Worm (Caenorhabditis elegans) whole organism, mixed stage, embryonic: Measurements from ENCODE around the gene fbxa-141.

Experiments
- M03D4.4 ChIP-seq: sonication (generic microtip); optimal IDR thresholded peaks from 2 replicates; lab custom pipeline; 2017; ENCODE audit warnings: mild to moderate bottlenecking, missing genetic modification characterization, missing compliant biosample characterization
- bed-3 ChIP-seq: fragments of 200-800 bp; sonication (Bioruptor generic); optimal IDR thresholded peaks from 3 replicates; lab custom pipeline; 2018; ENCODE audit warnings: mild to moderate bottlenecking, missing genetic modification characterization, moderate library complexity, missing compliant biosample characterization
- blmp-1 ChIP-seq: fragments of 150-350 bp; optimal IDR thresholded peaks from 2 replicates; lab custom pipeline; 2014; ENCODE audit warnings: missing biosample characterization, missing genetic modification characterization
- ceh-39 ChIP-seq: fragments of 150-350 bp; optimal IDR thresholded peaks from 2 replicates; lab custom pipeline; 2014; ENCODE audit warnings: missing biosample characterization, missing genetic modification characterization
- ceh-43 ChIP-seq: fragments of 200-800 bp; sonication (Bioruptor generic); optimal IDR thresholded peaks from 2 replicates; lab custom pipeline; 2018; ENCODE audit warnings: mild to moderate bottlenecking, missing genetic modification characterization, moderate library complexity, missing compliant biosample characterization
- ces-1 ChIP-seq: fragments of 150-350 bp; optimal IDR thresholded peaks from 2 replicates; lab custom pipeline; 2014; ENCODE audit warnings: missing biosample characterization, missing genetic modification reagents, missing genetic modification characterization
- cnd-1 ChIP-seq: fragments of 200-800 bp; sonication (Bioruptor generic); optimal IDR thresholded peaks from 2 replicates; lab custom pipeline; 2018; ENCODE audit warnings: mild to moderate bottlenecking, missing genetic modification characterization, missing compliant biosample characterization
- drap-1 ChIP-seq: fragments of 200-800 bp; sonication (Bioruptor generic); optimal IDR thresholded peaks from 3 replicates; lab custom pipeline; 2018; ENCODE audit warnings: mild to moderate bottlenecking, missing genetic modification characterization, missing compliant biosample characterization
- elt-1 ChIP-seq: sonication (generic microtip); optimal IDR thresholded peaks from 2 replicates; lab custom pipeline; 2017; ENCODE audit warnings: missing genetic modification characterization, mild to moderate bottlenecking, missing compliant biosample characterization, antibody characterized with exemption, moderate library complexity, borderline replicate concordance; ENCODE audit not compliant: insufficient read depth
- elt-3 ChIP-seq: fragments of 150-350 bp; optimal IDR thresholded peaks from 2 replicates; lab custom pipeline; 2014; ENCODE audit warnings: missing biosample characterization, missing genetic modification characterization
- ham-2 ChIP-seq: fragments of 200-800 bp; sonication (Bioruptor generic); optimal IDR thresholded peaks from 2 replicates; lab custom pipeline; 2018; ENCODE audit warnings: mild to moderate bottlenecking, missing genetic modification characterization, missing compliant biosample characterization
- hlh-1 ChIP-seq: fragments of 150-350 bp; optimal IDR thresholded peaks from 2 replicates; lab custom pipeline; 2014; ENCODE audit warnings: missing biosample characterization, missing genetic modification reagents, missing genetic modification characterization
- lin-13 ChIP-seq: fragments of 150-350 bp; optimal IDR thresholded peaks from 2 replicates; lab custom pipeline; 2014; ENCODE audit warnings: missing biosample characterization, missing genetic modification characterization
- lin-32 ChIP-seq: fragments of 200-800 bp; sonication (Bioruptor generic); optimal IDR thresholded peaks from 2 replicates; lab custom pipeline; 2018; ENCODE audit warnings: mild to moderate bottlenecking, missing genetic modification characterization, missing compliant biosample characterization
- lsy-2 ChIP-seq: fragments of 150-350 bp; optimal IDR thresholded peaks from 2 replicates; lab custom pipeline; 2014; ENCODE audit warnings: missing biosample characterization, missing genetic modification characterization
- mab-5 ChIP-seq: fragments of 150-350 bp; optimal IDR thresholded peaks from 2 replicates; lab custom pipeline; 2014; ENCODE audit warnings: missing biosample characterization, missing genetic modification characterization
- mep-1 ChIP-seq: fragments of 150-350 bp; optimal IDR thresholded peaks from 2 replicates; lab custom pipeline; 2017; ENCODE audit warnings: missing biosample characterization, missing genetic modification reagents, missing genetic modification characterization, inconsistent platforms
- mls-2 ChIP-seq: sonication (generic microtip); optimal IDR thresholded peaks from 2 replicates; lab custom pipeline; 2016; ENCODE audit warnings: mild to moderate bottlenecking, missing genetic modification characterization, moderate library complexity, missing compliant biosample characterization
- nhr-12 ChIP-seq: fragments of 150-350 bp; optimal IDR thresholded peaks from 2 replicates; lab custom pipeline; 2014; ENCODE audit warnings: missing biosample characterization, missing genetic modification characterization
- nhr-2 ChIP-seq: fragments of 150-350 bp; optimal IDR thresholded peaks from 2 replicates; lab custom pipeline; 2014; ENCODE audit warnings: missing biosample characterization, missing genetic modification characterization
- nhr-237 ChIP-seq: fragments of 150-350 bp; optimal IDR thresholded peaks from 2 replicates; lab custom pipeline; 2014; ENCODE audit warnings: missing biosample characterization, missing genetic modification characterization
- nhr-28 ChIP-seq: fragments of 150-350 bp; optimal IDR thresholded peaks from 2 replicates; lab custom pipeline; 2014; ENCODE audit warnings: missing biosample characterization, missing genetic modification characterization
- nhr-76 ChIP-seq: sonication (generic microtip); optimal IDR thresholded peaks from 2 replicates; lab custom pipeline; 2017; ENCODE audit warnings: missing biosample characterization, missing genetic modification characterization
- pha-4 ChIP-seq: fragments of 150-350 bp; optimal IDR thresholded peaks from 2 replicates; lab custom pipeline; 2018; ENCODE audit warnings: missing biosample characterization, missing genetic modification reagents, missing genetic modification characterization
- snpc-4 ChIP-seq: fragments of 150-350 bp; optimal IDR thresholded peaks from 2 replicates; lab custom pipeline; 2014; ENCODE audit warnings: missing biosample characterization, missing genetic modification characterization
- sptf-1 ChIP-seq: sonication (generic microtip); optimal IDR thresholded peaks from 2 replicates; lab custom pipeline; 2017; ENCODE audit warnings: mild to moderate bottlenecking, missing genetic modification characterization, moderate library complexity, missing compliant biosample characterization
- tbx-8 ChIP-seq: fragments of 200-800 bp; sonication (Bioruptor generic); optimal IDR thresholded peaks from 2 replicates; lab custom pipeline; 2018; ENCODE audit warnings: mild to moderate bottlenecking, missing genetic modification characterization, moderate library complexity, missing compliant biosample characterization
- unc-120 ChIP-seq: sonication (generic microtip); optimal IDR thresholded peaks from 2 replicates; lab custom pipeline; 2017; ENCODE audit warnings: missing genetic modification characterization, missing compliant biosample characterization; ENCODE audit not compliant: poor library complexity, severe bottlenecking
- unc-39 ChIP-seq: fragments of 150-350 bp; optimal IDR thresholded peaks from 2 replicates; lab custom pipeline; 2014; ENCODE audit warnings: missing biosample characterization, missing genetic modification characterization
- zip-8 ChIP-seq: fragments of 150-350 bp; optimal IDR thresholded peaks from 2 replicates; lab custom pipeline; 2014; ENCODE audit warnings: missing biosample characterization, missing genetic modification characterization
- ztf-11 ChIP-seq: fragments of 150-350 bp; optimal IDR thresholded peaks from 2 replicates; lab custom pipeline; 2014; ENCODE audit warnings: missing biosample characterization, missing genetic modification characterization

fbxa-141 gene

DNA sequence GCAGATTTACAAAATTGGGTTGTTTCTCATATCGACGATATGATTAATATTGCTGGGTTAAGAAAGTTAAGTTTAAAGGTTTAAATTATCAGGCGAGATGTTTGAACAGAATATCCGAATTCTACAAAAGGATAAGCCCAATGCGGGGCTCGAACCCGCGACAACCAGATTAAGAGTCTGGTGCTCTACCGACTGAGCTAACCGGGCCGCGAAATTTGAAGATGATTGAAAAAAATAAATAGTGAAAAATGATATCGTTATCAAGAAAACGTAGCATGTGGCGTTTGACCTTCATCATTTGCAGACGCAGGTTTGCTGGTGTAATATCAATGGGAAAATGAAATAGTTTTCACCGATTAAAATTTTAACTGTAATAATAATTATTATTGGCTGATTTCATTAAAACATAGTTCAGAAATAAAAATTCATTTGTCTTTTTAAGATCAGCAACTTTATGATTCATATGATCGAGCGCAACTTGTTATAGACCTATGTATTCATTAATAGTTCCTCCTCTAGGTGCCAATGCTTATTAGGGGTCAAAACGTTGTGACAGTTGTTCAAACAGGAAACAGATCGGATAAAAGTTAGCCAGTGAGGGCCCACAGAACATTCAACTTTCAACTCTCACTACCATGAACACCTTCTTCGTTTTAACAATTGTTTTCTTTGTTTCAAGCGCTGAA, 33.8 kb downstream of the fbxa-141 start, which contains the start of gene M163.11:
M163.11 (plus strand) TSS at position 636 of the 686 bp plus-strand sequence.
- TF ChIP-seq unc-120, result peak; percentile 55
- no peak for TF ChIP-seq lin-32
- TF ChIP-seq, all 35 proteins: peak for 1

DNA sequence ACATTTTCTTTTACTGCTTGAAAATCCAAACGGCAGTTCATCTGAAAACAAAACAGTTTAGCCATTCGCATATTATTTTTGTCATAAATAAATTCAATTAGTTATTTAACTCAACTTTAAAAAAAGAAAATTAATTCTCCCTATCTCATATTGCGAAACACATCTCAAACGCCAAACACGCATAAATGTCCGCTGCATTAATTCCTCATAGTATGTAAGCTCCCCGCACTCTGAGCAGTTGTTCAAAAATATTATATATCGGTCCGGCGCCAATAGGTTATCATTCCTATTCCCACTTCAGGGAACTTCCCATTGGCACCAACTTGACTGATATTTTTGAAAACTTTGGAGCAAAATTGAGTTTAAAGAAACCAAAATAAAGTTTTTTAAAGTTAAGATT, 34.5 kb downstream of the fbxa-141 start:
- TF ChIP-seq drap-1 (GFP tag; lab: Kevin White, UChicago), result no peak
- no peak for TF ChIP-seq snpc-4 (tag; lab: Kevin White, UChicago)
- no peak for TF ChIP-seq nhr-28
- no peak for TF ChIP-seq mab-5 (tag; lab: Kevin White, UChicago)
- no peak for TF ChIP-seq mep-1
- TF ChIP-seq ceh-39 (tag; lab: Kevin White, UChicago), result no peak
- TF ChIP-seq elt-3, result no peak

DNA sequence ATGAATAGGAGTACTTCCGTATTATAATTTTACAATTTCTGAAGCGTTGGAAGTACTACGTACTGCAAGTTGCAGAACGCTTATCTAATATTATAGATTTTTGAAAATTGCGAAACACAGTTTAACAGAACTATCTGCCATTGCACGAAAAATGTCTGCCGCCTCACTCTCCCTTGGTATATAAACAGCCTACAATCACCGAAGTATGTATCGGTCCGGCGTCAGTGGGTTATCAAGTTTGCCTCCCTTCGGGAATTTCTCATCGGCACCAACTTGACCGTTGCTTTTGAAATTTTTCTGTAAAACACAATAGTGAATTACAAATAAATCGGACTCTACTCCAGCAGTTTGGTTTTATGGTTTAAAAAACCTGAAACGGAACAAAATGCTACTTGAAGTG, 35.4 kb downstream of the fbxa-141 start:
- TF ChIP-seq ham-2 (GFP tag; lab: Kevin White, UChicago) (no peak), tbx-8 (no peak), hlh-1 (no peak), elt-1 (no peak), lsy-2 (tag; lab: Kevin White, UChicago) (no peak), lin-32 (no peak), ceh-43 (GFP tag; lab: Kevin White, UChicago) (no peak), nhr-12 (tag; lab: Kevin White, UChicago) (no peak), snpc-4 (tag; lab: Kevin White, UChicago) (no peak), nhr-76 (tag; lab: Kevin White, UChicago) (no peak), unc-39 (no peak), ceh-39 (tag; lab: Kevin White, UChicago) (no peak), M03D4.4 (no peak), sptf-1 (tag; lab: Kevin White, UChicago) (no peak), ztf-11 (tag; lab: Kevin White, UChicago) (no peak), pha-4 (tag; lab: Kevin White, UChicago) (no peak), mls-2 (no peak), ces-1 (GFP tag; lab: Kevin White, UChicago) (no peak), bed-3 (GFP tag; lab: Kevin White, UChicago) (no peak), blmp-1 (tag; lab: Kevin White, UChicago) (no peak)

DNA sequence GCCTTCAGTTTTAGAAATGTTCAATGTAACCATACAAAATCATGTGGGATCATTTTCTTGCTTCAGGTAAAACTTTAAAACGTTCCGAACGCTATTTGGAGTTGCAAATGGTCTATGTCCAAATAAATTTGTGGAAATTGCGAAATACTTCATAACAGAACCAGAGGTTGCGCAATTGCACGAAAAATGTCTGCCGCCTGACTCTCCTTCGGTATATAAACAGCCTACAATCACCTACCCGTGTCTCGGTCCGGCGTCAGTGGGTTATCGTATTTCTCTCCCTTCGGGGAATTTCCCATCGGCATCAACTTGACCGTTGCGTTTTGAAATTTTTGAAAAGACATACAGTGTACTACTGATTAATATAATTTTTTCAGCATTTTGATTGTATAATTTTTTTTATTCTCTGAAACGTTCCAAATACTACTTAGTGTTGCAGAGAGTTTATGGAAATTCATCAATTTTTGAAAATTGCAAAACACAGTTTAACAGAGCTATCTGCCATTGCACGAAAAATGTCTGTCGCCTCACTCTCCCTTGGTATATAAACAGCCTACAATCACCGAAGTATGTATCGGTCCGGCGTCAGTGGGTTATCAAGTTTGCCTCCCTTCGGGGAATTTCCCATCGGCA, 36.0 kb downstream of the fbxa-141 start:
- TF ChIP-seq blmp-1 (tag; lab: Kevin White, UChicago) (no peak), zip-8 (tag; lab: Kevin White, UChicago) (peak; percentile 51)

DNA sequence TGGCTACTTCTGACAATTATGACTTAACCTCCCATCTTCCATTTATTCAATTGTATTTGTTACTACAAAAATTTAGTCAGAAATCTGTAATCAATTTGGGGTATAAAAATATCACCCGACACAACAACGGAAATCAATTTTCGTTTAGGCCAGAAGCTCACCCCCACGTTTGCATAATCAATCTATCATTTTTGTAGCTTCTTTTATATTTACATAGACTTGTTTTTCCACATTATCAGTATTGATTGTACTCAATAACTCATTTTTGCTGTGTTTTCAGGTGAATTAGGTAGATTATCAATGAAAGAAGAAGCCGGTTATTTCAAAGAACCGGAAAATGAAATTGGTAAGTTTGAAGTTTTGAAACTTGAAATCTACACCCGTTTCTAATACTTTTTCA, 39.0 kb downstream of the fbxa-141 start, which contains the start of gene M163.5:
M163.5 (plus strand) TSS at position 301 of the 400 bp plus-strand sequence.
- TF ChIP-seq tbx-8, result no peak
- TF ChIP-seq elt-3, result no peak
- no peak for TF ChIP-seq lin-13 (tag; lab: Kevin White, UChicago)
- no peak for TF ChIP-seq nhr-237 (tag; lab: Kevin White, UChicago)
- TF ChIP-seq nhr-2 (tag; lab: Kevin White, UChicago), result no peak
- no peak for TF ChIP-seq mab-5 (tag; lab: Kevin White, UChicago)
- TF ChIP-seq cnd-1 (tag; lab: Kevin White, UChicago), result no peak
- TF ChIP-seq drap-1 (GFP tag; lab: Kevin White, UChicago), result no peak
- TF ChIP-seq ceh-43 (GFP tag; lab: Kevin White, UChicago), result no peak
- TF ChIP-seq snpc-4 (tag; lab: Kevin White, UChicago), result no peak
- no peak for TF ChIP-seq nhr-12 (tag; lab: Kevin White, UChicago)
- TF ChIP-seq ceh-39 (tag; lab: Kevin White, UChicago), result no peak
